Worm (Caenorhabditis elegans) whole organism, young adult: ENCODE results near the gene F01F1.3.
A peak's percentile ranks its signal among the peaks of the same experiment; 100 is the strongest.

Experiments used
- B0019.2 ChIP-seq: fragments of 200-800 bp; sonication (Bioruptor generic); conservative IDR thresholded peaks from 2 replicates; pipeline ENCODE4 v1.3.6; 2022; ENCODE audit warnings: missing genetic modification reagents, missing genetic modification characterization, missing compliant biosample characterization
- C06A6.2 ChIP-seq: fragments of 200-800 bp; sonication (Bioruptor generic); conservative IDR thresholded peaks from 2 replicates; pipeline ENCODE4 v1.3.6; 2022; ENCODE audit warnings: missing genetic modification characterization, missing compliant biosample characterization
- D2030.7 ChIP-seq: fragments of 200-800 bp; sonication (Bioruptor generic); IDR thresholded peaks from 2 replicates; pipeline ENCODE4 v1.3.6; 2022; ENCODE audit warnings: missing genetic modification reagents, missing genetic modification characterization, missing compliant biosample characterization
- F23B12.7 ChIP-seq: sonication (generic microtip); optimal IDR thresholded peaks from 2 replicates; lab custom pipeline; 2017; ENCODE audit warnings: missing genetic modification characterization, mild to moderate bottlenecking, missing compliant biosample characterization, antibody characterized with exemption, moderate library complexity; ENCODE audit not compliant: insufficient read depth
- F37B4.10 ChIP-seq: fragments of 200-800 bp; sonication (Bioruptor generic); IDR thresholded peaks from 2 replicates; pipeline ENCODE4 v1.3.6; 2022; ENCODE audit warnings: missing genetic modification characterization, missing compliant biosample characterization
- F57A8.1 ChIP-seq: fragments of 200-800 bp; sonication (Bioruptor generic); optimal IDR thresholded peaks from 2 replicates; lab custom pipeline; 2018; ENCODE audit warnings: mild to moderate bottlenecking, missing genetic modification characterization, moderate library complexity, missing compliant biosample characterization
- K11D2.4 ChIP-seq: fragments of 200-800 bp; sonication (Bioruptor generic); IDR thresholded peaks from 2 replicates; pipeline ENCODE4 v1.3.6; 2022; ENCODE audit warnings: missing genetic modification reagents, missing genetic modification characterization, missing compliant biosample characterization
- T07F8.4 ChIP-seq: sonication (generic microtip); optimal IDR thresholded peaks from 2 replicates; lab custom pipeline; 2016; ENCODE audit warnings: mild to moderate bottlenecking, missing genetic modification characterization, moderate library complexity, missing compliant biosample characterization
- Y53F4B.3 ChIP-seq: fragments of 200-800 bp; sonication (Bioruptor generic); IDR thresholded peaks from 2 replicates; pipeline ENCODE4 v1.3.6; 2022; ENCODE audit warnings: missing genetic modification reagents, missing genetic modification characterization, missing compliant biosample characterization
- Y56A3A.18 ChIP-seq: fragments of 200-800 bp; sonication (Bioruptor generic); IDR thresholded peaks from 2 replicates; pipeline ENCODE4 v1.3.6; 2022; ENCODE audit warnings: missing genetic modification reagents, missing genetic modification characterization, missing compliant biosample characterization
- ZK185.1 ChIP-seq: sonication (generic microtip); optimal IDR thresholded peaks from 2 replicates; lab custom pipeline; 2016; ENCODE audit warnings: mild to moderate bottlenecking, missing genetic modification characterization, missing compliant biosample characterization; ENCODE audit not compliant: poor library complexity, severe bottlenecking
- ama-1 ChIP-seq, 3 experiments: fragments of 150-350 bp in 1 of 3; sonication (generic microtip) in 2 of 3; optimal IDR thresholded peaks; 2 replicates each; lab custom pipeline; 2014 to 2018; ENCODE audit warnings: missing biosample characterization in 2 of 3, missing genetic modification characterization in 2 of 3, missing genetic modification reagents in 2 of 3
- aptf-3 ChIP-seq: fragments of 200-800 bp; sonication (Bioruptor generic); IDR thresholded peaks from 2 replicates; pipeline ENCODE4 v1.3.6; 2022; ENCODE audit warnings: missing genetic modification characterization, missing compliant biosample characterization
- atf-7 ChIP-seq: sonication (generic microtip); optimal IDR thresholded peaks from 2 replicates; lab custom pipeline; 2017; ENCODE audit warnings: mild to moderate bottlenecking, missing genetic modification characterization, missing compliant biosample characterization
- athp-1 ChIP-seq: sonication (generic microtip); optimal IDR thresholded peaks from 2 replicates; lab custom pipeline; 2017; ENCODE audit warnings: mild to moderate bottlenecking, missing genetic modification characterization, missing compliant biosample characterization
- ccch-3 ChIP-seq: fragments of 200-800 bp; sonication (Bioruptor generic); optimal IDR thresholded peaks from 2 replicates; lab custom pipeline; 2018; ENCODE audit warnings: mild to moderate bottlenecking, missing genetic modification characterization, missing compliant biosample characterization
- cebp-2 ChIP-seq: fragments of 200-800 bp; sonication (Bioruptor generic); IDR thresholded peaks from 2 replicates; pipeline ENCODE4 v1.3.6; 2022; ENCODE audit warnings: missing genetic modification characterization, missing compliant biosample characterization
- ceh-100 ChIP-seq: fragments of 200-800 bp; sonication (Bioruptor generic); IDR thresholded peaks from 2 replicates; pipeline ENCODE4 v1.3.6; 2022; ENCODE audit warnings: missing genetic modification reagents, missing genetic modification characterization, missing compliant biosample characterization
- ceh-58 ChIP-seq: fragments of 200-800 bp; sonication (Bioruptor generic); IDR thresholded peaks from 2 replicates; pipeline ENCODE4 v1.3.6; 2022; ENCODE audit warnings: missing genetic modification characterization, missing compliant biosample characterization
- chd-7 ChIP-seq: sonication (generic microtip); optimal IDR thresholded peaks from 2 replicates; lab custom pipeline; 2016; ENCODE audit warnings: mild to moderate bottlenecking, missing genetic modification characterization, moderate library complexity, missing compliant biosample characterization
- die-1 ChIP-seq: sonication (generic microtip); optimal IDR thresholded peaks from 2 replicates; lab custom pipeline; 2016; ENCODE audit warnings: missing genotype, mild to moderate bottlenecking, missing genetic modification characterization, missing compliant biosample characterization
- egl-18 ChIP-seq: fragments of 200-800 bp; sonication (Bioruptor generic); IDR thresholded peaks from 2 replicates; pipeline ENCODE4 v1.3.6; 2022; ENCODE audit warnings: missing genetic modification reagents, missing genetic modification characterization, missing compliant biosample characterization
- egl-44 ChIP-seq: fragments of 200-800 bp; sonication (Bioruptor generic); IDR thresholded peaks from 2 replicates; pipeline ENCODE4 v1.3.6; 2022; ENCODE audit warnings: missing genetic modification reagents, missing genetic modification characterization, missing compliant biosample characterization
- egrh-3 ChIP-seq: fragments of 200-800 bp; sonication (Bioruptor generic); IDR thresholded peaks from 2 replicates; pipeline ENCODE4 v1.3.6; 2022; ENCODE audit warnings: missing genetic modification reagents, missing genetic modification characterization, missing compliant biosample characterization
- him-1 ChIP-seq: sonication (generic microtip); optimal IDR thresholded peaks from 2 replicates; lab custom pipeline; 2016; ENCODE audit warnings: missing genotype, missing genetic modification reagents, missing genetic modification characterization, missing compliant biosample characterization
- hlh-26 ChIP-seq: fragments of 200-800 bp; sonication (Bioruptor generic); conservative IDR thresholded peaks from 2 replicates; pipeline ENCODE4 v1.3.6; 2022; ENCODE audit warnings: missing genetic modification reagents, missing genetic modification characterization, missing compliant biosample characterization
- hrde-1 ChIP-seq: sonication (generic microtip); optimal IDR thresholded peaks from 2 replicates; lab custom pipeline; 2016; ENCODE audit warnings: missing genetic modification characterization, mild to moderate bottlenecking, missing compliant biosample characterization, moderate library complexity, missing genotype, missing genetic modification reagents, borderline replicate concordance
- lin-35 ChIP-seq, 3 experiments: fragments of 150-350 bp in 2 of 3; sonication (generic microtip) in 1 of 3; optimal IDR thresholded peaks; 2 replicates each; lab custom pipeline; 2014 to 2018; ENCODE audit warnings: missing biosample characterization in 3 of 3, missing genetic modification characterization in 3 of 3, missing genetic modification reagents in 3 of 3
- lin-40 ChIP-seq: sonication (generic microtip); optimal IDR thresholded peaks from 2 replicates; lab custom pipeline; 2016; ENCODE audit warnings: missing genetic modification characterization, mild to moderate bottlenecking, missing compliant biosample characterization, missing genotype, missing genetic modification reagents
- lin-54 ChIP-seq: fragments of 200-800 bp; sonication (Bioruptor generic); optimal IDR thresholded peaks from 2 replicates; lab custom pipeline; 2018; ENCODE audit warnings: mild to moderate bottlenecking, missing genetic modification characterization, missing compliant biosample characterization
- lsy-27 ChIP-seq: sonication (generic microtip); optimal IDR thresholded peaks from 2 replicates; lab custom pipeline; 2017; ENCODE audit warnings: missing genetic modification characterization, mild to moderate bottlenecking, missing compliant biosample characterization, antibody characterized with exemption, missing genotype, borderline replicate concordance; ENCODE audit not compliant: insufficient read depth
- madf-8 ChIP-seq: fragments of 200-800 bp; sonication (Bioruptor generic); conservative IDR thresholded peaks from 2 replicates; pipeline ENCODE4 v1.3.6; 2022; ENCODE audit warnings: missing genetic modification reagents, missing genetic modification characterization, missing compliant biosample characterization
- mcd-1 ChIP-seq: fragments of 200-800 bp; sonication (Bioruptor generic); IDR thresholded peaks from 2 replicates; pipeline ENCODE4 v1.3.6; 2022; ENCODE audit warnings: missing genetic modification reagents, missing genetic modification characterization, missing compliant biosample characterization
- mel-28 ChIP-seq: sonication (generic microtip); optimal IDR thresholded peaks from 2 replicates; lab custom pipeline; 2016; ENCODE audit warnings: borderline replicate concordance, mild to moderate bottlenecking, missing genetic modification characterization, missing compliant biosample characterization
- pbrm-1 ChIP-seq: fragments of 200-800 bp; sonication (Bioruptor generic); IDR thresholded peaks from 2 replicates; pipeline ENCODE4 v1.3.6; 2022; ENCODE audit warnings: missing genetic modification reagents, missing genetic modification characterization, missing compliant biosample characterization
- rec-8 ChIP-seq, 2 experiments: sonication (generic microtip); optimal IDR thresholded peaks; 2 replicates each; lab custom pipeline; 2016; ENCODE audit warnings: mild to moderate bottlenecking in 2 of 2, missing genetic modification characterization in 2 of 2, missing genetic modification reagents in 2 of 2, missing genotype in 2 of 2, missing biosample characterization in 1 of 2, missing compliant biosample characterization in 1 of 2, moderate library complexity in 1 of 2
- rpc-1 ChIP-seq, 2 experiments: fragments of 150-350 bp in 1 of 2; sonication (generic microtip) in 1 of 2; optimal IDR thresholded peaks; 2 replicates each; lab custom pipeline; 2014 to 2018; ENCODE audit warnings: missing biosample characterization in 1 of 2, missing genetic modification characterization in 1 of 2, missing genetic modification reagents in 1 of 2, missing genotype in 1 of 2
- sea-2 ChIP-seq: fragments of 200-800 bp; sonication (Bioruptor generic); IDR thresholded peaks from 2 replicates; pipeline ENCODE4 v1.3.6; 2022; ENCODE audit warnings: missing genetic modification characterization, missing compliant biosample characterization
- sptf-2 ChIP-seq: fragments of 200-800 bp; sonication (Bioruptor generic); optimal IDR thresholded peaks from 2 replicates; lab custom pipeline; 2018; ENCODE audit warnings: mild to moderate bottlenecking, missing genetic modification characterization, missing compliant biosample characterization
- tbx-9 ChIP-seq: sonication (generic microtip); optimal IDR thresholded peaks from 2 replicates; lab custom pipeline; 2016; ENCODE audit warnings: borderline replicate concordance, missing genetic modification characterization, inconsistent platforms, missing compliant biosample characterization
- tlf-1 ChIP-seq: fragments of 200-800 bp; sonication (Bioruptor generic); optimal IDR thresholded peaks from 2 replicates; lab custom pipeline; 2018; ENCODE audit warnings: mild to moderate bottlenecking, missing genetic modification characterization, missing compliant biosample characterization
- unc-62 ChIP-seq: fragments of 150-350 bp; optimal IDR thresholded peaks from 2 replicates; lab custom pipeline; 2014; ENCODE audit warnings: missing biosample characterization, missing genetic modification reagents, missing genetic modification characterization
- ztf-22 ChIP-seq: fragments of 200-800 bp; sonication (Bioruptor generic); optimal IDR thresholded peaks from 2 replicates; lab custom pipeline; 2018; ENCODE audit warnings: mild to moderate bottlenecking, missing genetic modification characterization, moderate library complexity, missing compliant biosample characterization

Gene F01F1.3

ce11 chrIII:5855637-5856179, 16.0 kb upstream of the F01F1.3 start, which contains the start of the genes cct-6 and alh-9 (continued):
- no peak for TF ChIP-seq T07F8.4 (tag; lab: Kevin White, UChicago)
- no peak for TF ChIP-seq Y56A3A.18
- TF ChIP-seq hlh-26 (GFP tag; lab: Robert Waterston, UW) = no peak
- no peak for TF ChIP-seq cebp-2 (GFP tag; lab: Robert Waterston, UW)
- TF ChIP-seq sea-2 (GFP tag; lab: Robert Waterston, UW) = no peak
- no peak for TF ChIP-seq sptf-2
- no peak for TF ChIP-seq lsy-27
- TF ChIP-seq C06A6.2 (GFP tag; lab: Robert Waterston, UW) = no peak
- TF ChIP-seq atf-7 (tag; lab: Kevin White, UChicago) = no peak
- TF ChIP-seq egl-18 (GFP tag; lab: Robert Waterston, UW) = no peak
- TF ChIP-seq Y53F4B.3 (GFP tag; lab: Robert Waterston, UW) = no peak
- TF ChIP-seq athp-1 (tag; lab: Kevin White, UChicago) = no peak
- TF ChIP-seq ztf-22 (GFP tag; lab: Kevin White, UChicago) = no peak
- no peak for TF ChIP-seq F37B4.10
- TF ChIP-seq D2030.7 (GFP tag; lab: Robert Waterston, UW) = no peak
- no peak for TF ChIP-seq tbx-9 (tag; lab: Kevin White, UChicago)
- no peak for TF ChIP-seq egl-44
- TF ChIP-seq F23B12.7 (tag; lab: Kevin White, UChicago) = peak; percentile 61
- TF ChIP-seq lin-54 (GFP tag; lab: Kevin White, UChicago) = peak; percentile 91
- peak; percentile 58 for TF ChIP-seq mcd-1
- TF ChIP-seq rpc-1 (optimal IDR thresholded peaks at IDR 0.05; lab: Kevin White, UChicago) = no peak
- TF ChIP-seq rpc-1 (tag; optimal IDR thresholded peaks at IDR 0.05; lab: Kevin White, UChicago) = no peak
- TF ChIP-seq aptf-3 (GFP tag; lab: Robert Waterston, UW) = no peak
- no peak for TF ChIP-seq unc-62 (GFP tag; lab: Kevin White, UChicago)
- TF ChIP-seq ceh-100 (GFP tag; lab: Robert Waterston, UW) = no peak
- no peak for TF ChIP-seq him-1 (tag; lab: Kevin White, UChicago)
- no peak for TF ChIP-seq ama-1 (optimal IDR thresholded peaks at IDR 0.05; lab: Kevin White, UChicago)
- TF ChIP-seq ama-1 (GFP tag; optimal IDR thresholded peaks at IDR 0.05; lab: Kevin White, UChicago) = no peak
- TF ChIP-seq hrde-1 = no peak
- TF ChIP-seq die-1 = no peak
- no peak for TF ChIP-seq tlf-1

- TF ChIP-seq egrh-3 (GFP tag; lab: Robert Waterston, UW) = no peak
- TF ChIP-seq ama-1 (optimal IDR thresholded peaks at IDR 0.05; lab: Kevin White, UChicago) = peak; percentile 47
- TF ChIP-seq ama-1 (GFP tag; optimal IDR thresholded peaks at IDR 0.05; lab: Kevin White, UChicago) = no peak
- no peak for TF ChIP-seq egl-18 (GFP tag; lab: Robert Waterston, UW)
Measured at ce11 chrIII:5859008-5859407, 12.7 kb upstream of the F01F1.3 start, which contains the start of gene dpf-4. Gene dpf-4, plus strand, starts transcription at chrIII:5859308.

- TF ChIP-seq mcd-1 = no peak
- no peak for TF ChIP-seq ZK185.1 (tag; lab: Kevin White, UChicago)
- no peak for TF ChIP-seq F57A8.1 (GFP tag; lab: Kevin White, UChicago)
- no peak for TF ChIP-seq Y56A3A.18
- no peak for TF ChIP-seq rec-8 (tag; optimal IDR thresholded peaks at IDR 0.05; lab: Kevin White, UChicago)
- no peak for TF ChIP-seq ama-1 (optimal IDR thresholded peaks at IDR 0.05; lab: Kevin White, UChicago)
- TF ChIP-seq ama-1 (GFP tag; optimal IDR thresholded peaks at IDR 0.05; lab: Kevin White, UChicago) = no peak
- TF ChIP-seq K11D2.4 (GFP tag; lab: Robert Waterston, UW) = no peak
- no peak for TF ChIP-seq B0019.2 (GFP tag; lab: Robert Waterston, UW)
- no peak for TF ChIP-seq unc-62 (GFP tag; lab: Kevin White, UChicago)
- no peak for TF ChIP-seq chd-7 (tag; lab: Kevin White, UChicago)
- no peak for TF ChIP-seq lin-35 (GFP tag; optimal IDR thresholded peaks at IDR 0.05; lab: Kevin White, UChicago)
- peak; percentile 53 for TF ChIP-seq madf-8 (GFP tag; lab: Robert Waterston, UW)
- TF ChIP-seq pbrm-1 (GFP tag; lab: Robert Waterston, UW) = no peak
- no peak for TF ChIP-seq Y53F4B.3 (GFP tag; lab: Robert Waterston, UW)
- TF ChIP-seq mel-28 = no peak
- TF ChIP-seq tbx-9 (tag; lab: Kevin White, UChicago) = no peak
- no peak for TF ChIP-seq lin-40 (tag; lab: Kevin White, UChicago)
- no peak for TF ChIP-seq ceh-58 (GFP tag; lab: Robert Waterston, UW)
- no peak for TF ChIP-seq ccch-3
Measured at ce11 chrIII:5863774-5864173, 8.0 kb upstream of the F01F1.3 start, which contains the start of gene dnpp-1. Gene dnpp-1, minus strand, starts transcription at chrIII:5863803.
